Worm (Caenorhabditis elegans): ENCODE results near the gene zipt-2.3.

The zipt-2.3 gene

ce11 chrII:13722763-13723162, 7.1 kb upstream of the zipt-2.3 start, which contains the start of gene Y54G9A.5:
TSS of gene Y54G9A.5 (plus strand) at chrII:13723007.
- TF ChIP-seq tbx-8 (GFP tag; optimal IDR thresholded peaks at IDR 0.05), result no peak
- no peak for TF ChIP-seq elt-3 (tag; optimal IDR thresholded peaks at IDR 0.05)
- no peak for TF ChIP-seq elt-1 (tag; optimal IDR thresholded peaks at IDR 0.05; ENCODE audit: borderline replicate concordance, insufficient read depth)
- TF ChIP-seq sptf-1 (tag; optimal IDR thresholded peaks at IDR 0.05), result no peak
- TF ChIP-seq ceh-43 (GFP tag; optimal IDR thresholded peaks at IDR 0.05), result no peak
- no peak for TF ChIP-seq cnd-1 (tag; optimal IDR thresholded peaks at IDR 0.05)
- TF ChIP-seq zip-8 (tag; optimal IDR thresholded peaks at IDR 0.05), result no peak
- TF ChIP-seq lin-13 (tag; optimal IDR thresholded peaks at IDR 0.05), result no peak
- no peak for TF ChIP-seq pha-4 (tag; optimal IDR thresholded peaks at IDR 0.05)
- TF ChIP-seq hlh-1 (tag; optimal IDR thresholded peaks at IDR 0.05), result no peak
- TF ChIP-seq mls-2 (tag; optimal IDR thresholded peaks at IDR 0.05), result no peak
- no peak for TF ChIP-seq nhr-12 (tag; optimal IDR thresholded peaks at IDR 0.05)
- TF ChIP-seq flh-1 (GFP tag; optimal IDR thresholded peaks at IDR 0.05), result no peak
- TF ChIP-seq unc-120 (tag; optimal IDR thresholded peaks at IDR 0.05; ENCODE audit: poor library complexity, severe bottlenecking), result no peak
- no peak for TF ChIP-seq nhr-28 (tag; optimal IDR thresholded peaks at IDR 0.05)
- no peak for TF ChIP-seq ham-2 (GFP tag; optimal IDR thresholded peaks at IDR 0.05)

ce11 chrII:13721218-13721617, 5.5 kb upstream of the zipt-2.3 start, which contains the start of gene sre-46:
TSS of gene sre-46 (minus strand) at chrII:13721318.
- TF ChIP-seq ham-2 (GFP tag; optimal IDR thresholded peaks at IDR 0.05) (no peak), zip-8 (tag; optimal IDR thresholded peaks at IDR 0.05) (no peak), sptf-1 (tag; optimal IDR thresholded peaks at IDR 0.05) (no peak), bed-3 (GFP tag; optimal IDR thresholded peaks at IDR 0.05) (no peak), nhr-12 (tag; optimal IDR thresholded peaks at IDR 0.05) (no peak), blmp-1 (tag; optimal IDR thresholded peaks at IDR 0.05) (no peak), mls-2 (tag; optimal IDR thresholded peaks at IDR 0.05) (no peak), pha-4 (tag; optimal IDR thresholded peaks at IDR 0.05) (no peak)

ce11 chrII:13720650-13721049, 5.0 kb upstream of the zipt-2.3 start:
- TF ChIP-seq bed-3 (GFP tag; optimal IDR thresholded peaks at IDR 0.05) (no peak), unc-39 (tag; optimal IDR thresholded peaks at IDR 0.05) (no peak), ham-2 (GFP tag; optimal IDR thresholded peaks at IDR 0.05) (no peak), unc-120 (tag; optimal IDR thresholded peaks at IDR 0.05; ENCODE audit: poor library complexity, severe bottlenecking) (no peak), blmp-1 (tag; optimal IDR thresholded peaks at IDR 0.05) (no peak), ceh-39 (tag; optimal IDR thresholded peaks at IDR 0.05) (no peak), nhr-12 (tag; optimal IDR thresholded peaks at IDR 0.05) (no peak), M03D4.4 (tag; optimal IDR thresholded peaks at IDR 0.05) (no peak), nhr-237 (tag; optimal IDR thresholded peaks at IDR 0.05) (no peak), mab-5 (tag; optimal IDR thresholded peaks at IDR 0.05) (no peak), tbx-8 (GFP tag; optimal IDR thresholded peaks at IDR 0.05) (no peak), ztf-11 (tag; optimal IDR thresholded peaks at IDR 0.05) (no peak), ces-1 (GFP tag; optimal IDR thresholded peaks at IDR 0.05) (no peak), lin-13 (tag; optimal IDR thresholded peaks at IDR 0.05) (no peak), sem-2 (GFP tag; optimal IDR thresholded peaks at IDR 0.05) (no peak), drap-1 (GFP tag; optimal IDR thresholded peaks at IDR 0.05) (no peak), hlh-1 (tag; optimal IDR thresholded peaks at IDR 0.05) (no peak), snpc-4 (tag; optimal IDR thresholded peaks at IDR 0.05) (no peak), elt-3 (tag; optimal IDR thresholded peaks at IDR 0.05) (no peak), cnd-1 (tag; optimal IDR thresholded peaks at IDR 0.05) (no peak)

- TF ChIP-seq sptf-1 (tag; optimal IDR thresholded peaks at IDR 0.05), result no peak
- TF ChIP-seq elt-3 (tag; optimal IDR thresholded peaks at IDR 0.05), result no peak
- TF ChIP-seq ham-2 (GFP tag; optimal IDR thresholded peaks at IDR 0.05), result no peak
- no peak for TF ChIP-seq unc-120 (tag; optimal IDR thresholded peaks at IDR 0.05; ENCODE audit: poor library complexity, severe bottlenecking)
- no peak for TF ChIP-seq flh-1 (GFP tag; optimal IDR thresholded peaks at IDR 0.05)
- no peak for TF ChIP-seq mep-1 (tag; optimal IDR thresholded peaks at IDR 0.05)
- no peak for TF ChIP-seq bed-3 (GFP tag; optimal IDR thresholded peaks at IDR 0.05)
- TF ChIP-seq sem-2 (GFP tag; optimal IDR thresholded peaks at IDR 0.05), result no peak
Observed at ce11 chrII:13717393-13718367, 2.0 kb upstream of the zipt-2.3 start.

- TF ChIP-seq blmp-1 (tag; optimal IDR thresholded peaks at IDR 0.05) (no peak), sptf-1 (tag; optimal IDR thresholded peaks at IDR 0.05) (peak; percentile 51), ham-2 (GFP tag; optimal IDR thresholded peaks at IDR 0.05) (no peak), zip-8 (tag; optimal IDR thresholded peaks at IDR 0.05) (no peak), tbx-8 (GFP tag; optimal IDR thresholded peaks at IDR 0.05) (no peak), drap-1 (GFP tag; optimal IDR thresholded peaks at IDR 0.05) (no peak), ceh-83 (GFP tag; optimal IDR thresholded peaks at IDR 0.05) (no peak), pha-4 (tag; optimal IDR thresholded peaks at IDR 0.05) (no peak), elt-3 (tag; optimal IDR thresholded peaks at IDR 0.05) (no peak)
Observed at ce11 chrII:13715333-13715732, 346 bp downstream of the zipt-2.3 start.
